Worm (Caenorhabditis elegans) whole organism, young adult: ENCODE results near the gene T28A8.5.
A peak's percentile ranks its signal among the peaks of the same experiment; 100 is the strongest.

Experiments
- F10E7.11 ChIP-seq: sonication (generic microtip); optimal IDR thresholded peaks from 2 replicates; lab custom pipeline; 2017; ENCODE audit warnings: mild to moderate bottlenecking, missing genetic modification characterization, moderate library complexity, missing compliant biosample characterization
- F33H1.4 ChIP-seq: fragments of 200-800 bp; sonication (Bioruptor generic); IDR thresholded peaks from 2 replicates; pipeline ENCODE4 v1.3.6; 2022; ENCODE audit warnings: missing genetic modification reagents, missing genetic modification characterization, missing compliant biosample characterization
- F37B4.10 ChIP-seq: fragments of 200-800 bp; sonication (Bioruptor generic); IDR thresholded peaks from 2 replicates; pipeline ENCODE4 v1.3.6; 2022; ENCODE audit warnings: missing genetic modification characterization, missing compliant biosample characterization
- F55B11.4 ChIP-seq: sonication (generic microtip); optimal IDR thresholded peaks from 2 replicates; lab custom pipeline; 2016; ENCODE audit warnings: missing compliant biosample characterization, missing genetic modification characterization, borderline replicate concordance; ENCODE audit not compliant: insufficient read depth
- Y56A3A.18 ChIP-seq: fragments of 200-800 bp; sonication (Bioruptor generic); IDR thresholded peaks from 2 replicates; pipeline ENCODE4 v1.3.6; 2022; ENCODE audit warnings: missing genetic modification reagents, missing genetic modification characterization, missing compliant biosample characterization
- atf-7 ChIP-seq: sonication (generic microtip); optimal IDR thresholded peaks from 2 replicates; lab custom pipeline; 2017; ENCODE audit warnings: mild to moderate bottlenecking, missing genetic modification characterization, missing compliant biosample characterization
- bed-2 ChIP-seq: fragments of 200-800 bp; sonication (Bioruptor generic); IDR thresholded peaks from 2 replicates; pipeline ENCODE4 v1.3.6; 2022; ENCODE audit warnings: missing genetic modification reagents, missing genetic modification characterization, missing compliant biosample characterization
- cebp-1 ChIP-seq, 2 experiments: fragments of 200-800 bp in 1 of 2; sonication (Bioruptor generic) in 1 of 2; sonication (generic microtip) in 1 of 2; IDR thresholded peaks in 1 of 2; optimal IDR thresholded peaks in 1 of 2; 2 replicates each; pipeline versions ENCODE4 v1.3.6 to Lab custom; 2017 to 2022; ENCODE audit warnings: missing compliant biosample characterization in 2 of 2, missing genetic modification characterization in 2 of 2, mild to moderate bottlenecking in 1 of 2, missing genetic modification reagents in 1 of 2, moderate library complexity in 1 of 2
- ceh-100 ChIP-seq: fragments of 200-800 bp; sonication (Bioruptor generic); IDR thresholded peaks from 2 replicates; pipeline ENCODE4 v1.3.6; 2022; ENCODE audit warnings: missing genetic modification reagents, missing genetic modification characterization, missing compliant biosample characterization
- ceh-27 ChIP-seq: fragments of 200-800 bp; sonication (Bioruptor generic); optimal IDR thresholded peaks from 2 replicates; lab custom pipeline; 2018; ENCODE audit warnings: mild to moderate bottlenecking, missing genetic modification characterization, moderate library complexity, missing compliant biosample characterization
- dox-1 ChIP-seq: fragments of 200-800 bp; sonication (Bioruptor generic); IDR thresholded peaks from 2 replicates; pipeline ENCODE4 v1.3.6; 2022; ENCODE audit warnings: missing genetic modification reagents, missing genetic modification characterization, missing compliant biosample characterization
- dpl-1 ChIP-seq: fragments of 150-350 bp; optimal IDR thresholded peaks from 2 replicates; lab custom pipeline; 2014; ENCODE audit warnings: missing biosample characterization, missing genetic modification reagents, missing genetic modification characterization
- egl-44 ChIP-seq: fragments of 200-800 bp; sonication (Bioruptor generic); IDR thresholded peaks from 2 replicates; pipeline ENCODE4 v1.3.6; 2022; ENCODE audit warnings: missing genetic modification reagents, missing genetic modification characterization, missing compliant biosample characterization
- egrh-3 ChIP-seq: fragments of 200-800 bp; sonication (Bioruptor generic); IDR thresholded peaks from 2 replicates; pipeline ENCODE4 v1.3.6; 2022; ENCODE audit warnings: missing genetic modification reagents, missing genetic modification characterization, missing compliant biosample characterization
- hlh-12 ChIP-seq: sonication (generic microtip); optimal IDR thresholded peaks from 2 replicates; lab custom pipeline; 2016; ENCODE audit warnings: missing genetic modification characterization, missing compliant biosample characterization
- hmg-1.2 ChIP-seq: fragments of 200-800 bp; sonication (Bioruptor generic); IDR thresholded peaks from 2 replicates; pipeline ENCODE4 v1.3.6; 2022; ENCODE audit warnings: missing genetic modification reagents, missing genetic modification characterization, missing compliant biosample characterization
- hrde-1 ChIP-seq: sonication (generic microtip); optimal IDR thresholded peaks from 2 replicates; lab custom pipeline; 2016; ENCODE audit warnings: missing genetic modification characterization, mild to moderate bottlenecking, missing compliant biosample characterization, moderate library complexity, missing genotype, missing genetic modification reagents, borderline replicate concordance
- let-526 ChIP-seq: fragments of 200-800 bp; sonication (Bioruptor generic); IDR thresholded peaks from 2 replicates; pipeline ENCODE4 v1.3.6; 2022; ENCODE audit warnings: missing genetic modification reagents, missing genetic modification characterization, missing compliant biosample characterization
- let-607 ChIP-seq, 2 experiments: fragments of 200-800 bp in 1 of 2; sonication (Bioruptor generic) in 1 of 2; sonication (generic microtip) in 1 of 2; optimal IDR thresholded peaks; 2 replicates each; lab custom pipeline; 2016 to 2018; ENCODE audit warnings: mild to moderate bottlenecking in 2 of 2, missing compliant biosample characterization in 2 of 2, missing genetic modification characterization in 2 of 2, moderate library complexity in 2 of 2, missing genotype in 1 of 2
- lin-26 ChIP-seq: fragments of 200-800 bp; sonication (Bioruptor generic); IDR thresholded peaks from 2 replicates; pipeline ENCODE4 v1.3.6; 2022; ENCODE audit warnings: missing genetic modification reagents, missing genetic modification characterization, missing compliant biosample characterization
- lin-35 ChIP-seq, 3 experiments: fragments of 150-350 bp in 2 of 3; sonication (generic microtip) in 1 of 3; optimal IDR thresholded peaks; 2 replicates each; lab custom pipeline; 2014 to 2018; ENCODE audit warnings: missing biosample characterization in 3 of 3, missing genetic modification characterization in 3 of 3, missing genetic modification reagents in 3 of 3
- madf-10 ChIP-seq: sonication (generic microtip); optimal IDR thresholded peaks from 2 replicates; lab custom pipeline; 2016; ENCODE audit warnings: mild to moderate bottlenecking, missing genetic modification characterization, missing compliant biosample characterization
- mes-4 ChIP-seq: sonication (generic microtip); optimal IDR thresholded peaks from 2 replicates; lab custom pipeline; 2016; ENCODE audit warnings: missing genotype, missing genetic modification characterization, missing compliant biosample characterization
- nfyb-1 ChIP-seq: fragments of 200-800 bp; sonication (Bioruptor generic); IDR thresholded peaks from 2 replicates; pipeline ENCODE4 v1.3.6; 2022; ENCODE audit warnings: missing genetic modification reagents, missing genetic modification characterization, missing compliant biosample characterization
- nhr-80 ChIP-seq: sonication (generic microtip); optimal IDR thresholded peaks from 2 replicates; lab custom pipeline; 2016; ENCODE audit warnings: missing genetic modification characterization, missing compliant biosample characterization
- rcor-1 ChIP-seq: fragments of 200-800 bp; sonication (Bioruptor generic); IDR thresholded peaks from 2 replicates; pipeline ENCODE4 v1.3.6; 2022; ENCODE audit warnings: missing genetic modification reagents, missing genetic modification characterization, missing compliant biosample characterization
- sea-2 ChIP-seq: fragments of 200-800 bp; sonication (Bioruptor generic); IDR thresholded peaks from 2 replicates; pipeline ENCODE4 v1.3.6; 2022; ENCODE audit warnings: missing genetic modification characterization, missing compliant biosample characterization
- snpc-1.3 ChIP-seq: sonication (generic microtip); optimal IDR thresholded peaks from 2 replicates; lab custom pipeline; 2017; ENCODE audit warnings: missing genetic modification characterization, mild to moderate bottlenecking, missing compliant biosample characterization, antibody characterized with exemption, moderate library complexity, missing genotype, missing genetic modification reagents; ENCODE audit not compliant: insufficient read depth
- snpc-4 ChIP-seq, 5 experiments: fragments of 150-350 bp in 1 of 5; sonication (generic microtip) in 4 of 5; optimal IDR thresholded peaks; 2 replicates each; lab custom pipeline; 2014 to 2018; ENCODE audit warnings: missing genetic modification characterization in 5 of 5, missing biosample characterization in 3 of 5, antibody characterized with exemption in 2 of 5, mild to moderate bottlenecking in 2 of 5, missing compliant biosample characterization in 2 of 5, missing genotype in 2 of 5, moderate library complexity in 2 of 5, missing genetic modification reagents in 1 of 5
- tbx-9 ChIP-seq: sonication (generic microtip); optimal IDR thresholded peaks from 2 replicates; lab custom pipeline; 2016; ENCODE audit warnings: borderline replicate concordance, missing genetic modification characterization, inconsistent platforms, missing compliant biosample characterization
- zfh-2 ChIP-seq: fragments of 200-800 bp; sonication (Bioruptor generic); conservative IDR thresholded peaks from 2 replicates; pipeline ENCODE4 v1.3.6; 2022; ENCODE audit warnings: missing genetic modification reagents, missing genetic modification characterization, missing compliant biosample characterization
- ztf-25 ChIP-seq: fragments of 200-800 bp; sonication (Bioruptor generic); IDR thresholded peaks from 2 replicates; pipeline ENCODE4 v1.3.6; 2022; ENCODE audit warnings: missing genetic modification reagents, missing genetic modification characterization, missing compliant biosample characterization

T28A8.5 gene

ce11 chrIII:13530017-13530416, 28.6 kb downstream of the T28A8.5 start (continued):
- no peak for TF ChIP-seq snpc-4 (GFP tag; optimal IDR thresholded peaks at IDR 0.05; lab: Kevin White, UChicago)
- peak in 2 of 4 experiments; percentile 15 to 16 for TF ChIP-seq snpc-4 (tag; optimal IDR thresholded peaks at IDR 0.05; lab: Kevin White, UChicago)
- TF ChIP-seq snpc-1.3 = no peak
- TF ChIP-seq bed-2 (GFP tag; lab: Robert Waterston, UW) = no peak
- TF ChIP-seq cebp-1 (GFP tag; IDR thresholded peaks at IDR 0.05; lab: Robert Waterston, UW) = no peak
- TF ChIP-seq cebp-1 (tag; optimal IDR thresholded peaks at IDR 0.05; lab: Kevin White, UChicago) = peak; percentile 20
- peak; percentile 67 for TF ChIP-seq dox-1 (GFP tag; lab: Robert Waterston, UW)

- TF ChIP-seq tbx-9 (tag; lab: Kevin White, UChicago) (no peak), hmg-1.2 (GFP tag; lab: Robert Waterston, UW) (peak; percentile 51; the same call in 1 of the 2 replicates)
Observed at ce11 chrIII:13530838-13531237, 29.4 kb downstream of the T28A8.5 start.

ce11 chrIII:13534704-13535103, 33.3 kb downstream of the T28A8.5 start:
- no peak for TF ChIP-seq F33H1.4 (GFP tag; lab: Robert Waterston, UW)
- 0 out of 2 replicates have a peak, but pooled peaks have one; percentile 10 for TF ChIP-seq hmg-1.2 (GFP tag; lab: Robert Waterston, UW)
- peak; percentile 36; the same call in 1 of the 2 replicates for TF ChIP-seq egrh-3 (GFP tag; lab: Robert Waterston, UW)

ce11 chrIII:13535735-13536390, 34.4 kb downstream of the T28A8.5 start:
- no peak for TF ChIP-seq ceh-27 (GFP tag; lab: Kevin White, UChicago)
- no peak for TF ChIP-seq rcor-1
- TF ChIP-seq F10E7.11 (tag; lab: Kevin White, UChicago) = no peak
- TF ChIP-seq cebp-1 (GFP tag; IDR thresholded peaks at IDR 0.05; lab: Robert Waterston, UW) = peak; percentile 76
- peak; percentile 93 for TF ChIP-seq cebp-1 (tag; optimal IDR thresholded peaks at IDR 0.05; lab: Kevin White, UChicago)

ce11 chrIII:13540791-13541190, 39.4 kb downstream of the T28A8.5 start:
- no peak for TF ChIP-seq egl-44 (GFP tag; lab: Robert Waterston, UW)
- TF ChIP-seq dpl-1 (GFP tag; lab: Kevin White, UChicago) = no peak
- peak; percentile 59 for TF ChIP-seq zfh-2
- TF ChIP-seq, all 124 proteins: peak for 1

ce11 chrIII:13542458-13542857, 41.0 kb downstream of the T28A8.5 start:
- TF ChIP-seq nfyb-1 (GFP tag; lab: Robert Waterston, UW) = peak; percentile 9; the same call in 1 of the 2 replicates
- TF ChIP-seq nhr-80 = peak; percentile 58
- no peak for TF ChIP-seq F37B4.10 (GFP tag; lab: Robert Waterston, UW)
- no peak for TF ChIP-seq snpc-4 (GFP tag; optimal IDR thresholded peaks at IDR 0.05; lab: Kevin White, UChicago)
- no peak for TF ChIP-seq snpc-4 (tag; optimal IDR thresholded peaks at IDR 0.05; lab: Kevin White, UChicago)
- no peak for TF ChIP-seq Y56A3A.18 (GFP tag; lab: Robert Waterston, UW)
- TF ChIP-seq mes-4 = no peak

ce11 chrIII:13543434-13543833, 42.0 kb downstream of the T28A8.5 start, which contains the start of gene acs-5:
TSS of gene acs-5 (minus strand) at chrIII:13543534.
- TF ChIP-seq hlh-12 (tag; lab: Kevin White, UChicago) = no peak
- TF ChIP-seq, all 124 proteins: peak for 0

ce11 chrIII:13544593-13544992, 43.2 kb downstream of the T28A8.5 start:
- no peak for TF ChIP-seq ceh-100 (GFP tag; lab: Robert Waterston, UW)
- TF ChIP-seq let-526 (GFP tag; lab: Robert Waterston, UW) = no peak
- no peak for TF ChIP-seq ztf-25 (GFP tag; lab: Robert Waterston, UW)
- peak in 1 of 2 experiments; percentile 56 for TF ChIP-seq let-607 (tag; optimal IDR thresholded peaks at IDR 0.05; lab: Kevin White, UChicago)
- TF ChIP-seq lin-26 (GFP tag; lab: Robert Waterston, UW) = no peak
- no peak for TF ChIP-seq hrde-1 (tag; lab: Kevin White, UChicago)
- no peak for TF ChIP-seq F55B11.4 (tag; lab: Kevin White, UChicago)
- no peak for TF ChIP-seq atf-7 (tag; lab: Kevin White, UChicago)
- no peak for TF ChIP-seq sea-2
- TF ChIP-seq madf-10 (tag; lab: Kevin White, UChicago) = no peak
- no peak for TF ChIP-seq lin-35 (GFP tag; optimal IDR thresholded peaks at IDR 0.05; lab: Kevin White, UChicago)
